Fruit fly (Drosophila melanogaster) whole organism, embryonic: Measurements from ENCODE around the gene Nf-YA.

Source experiments
- Bdp1 ChIP-seq: fragments of 200-800 bp; sonication (Bioruptor generic); optimal IDR thresholded peaks from 3 replicates; lab custom pipeline; 2016; ENCODE audit warnings: missing biosample characterization, missing genetic modification characterization
- Blimp-1 ChIP-seq: fragments of 200-800 bp; sonication (Bioruptor generic); optimal IDR thresholded peaks from 3 replicates; lab custom pipeline; 2018; ENCODE audit warnings: missing biosample characterization, missing genetic modification characterization, mild to moderate bottlenecking, moderate library complexity, missing genetic modification reagents
- Bteb2 ChIP-seq: fragments of 200-800 bp; sonication (Bioruptor generic); optimal IDR thresholded peaks from 2 replicates; lab custom pipeline; 2016; ENCODE audit warnings: missing biosample characterization, missing genetic modification characterization
- CG10209 ChIP-seq: fragments of 200-800 bp; sonication (Bioruptor generic); optimal IDR thresholded peaks from 3 replicates; lab custom pipeline; 2017; ENCODE audit warnings: missing biosample characterization, mild to moderate bottlenecking, missing genetic modification characterization, missing genetic modification reagents
- CG15479 ChIP-seq: fragments of 200-800 bp; sonication (Bioruptor generic); optimal IDR thresholded peaks from 3 replicates; lab custom pipeline; 2019; ENCODE audit warnings: missing biosample characterization, mild to moderate bottlenecking, missing genetic modification characterization, moderate library complexity
- CG15601 ChIP-seq: fragments of 200-800 bp; sonication (Bioruptor generic); optimal IDR thresholded peaks from 3 replicates; lab custom pipeline; 2019; ENCODE audit warnings: missing biosample characterization, mild to moderate bottlenecking, missing genetic modification characterization, moderate library complexity
- CG15696 ChIP-seq: fragments of 200-800 bp; sonication (Bioruptor generic); optimal IDR thresholded peaks from 2 replicates; lab custom pipeline; 2019; ENCODE audit warnings: missing biosample characterization, mild to moderate bottlenecking, missing genetic modification characterization, moderate library complexity
- CG16815 ChIP-seq: fragments of 200-800 bp; sonication (Bioruptor generic); optimal IDR thresholded peaks from 3 replicates; lab custom pipeline; 2017; ENCODE audit warnings: missing biosample characterization, mild to moderate bottlenecking, missing genetic modification characterization
- CG17186 ChIP-seq: fragments of 200-800 bp; sonication (Bioruptor generic); optimal IDR thresholded peaks from 3 replicates; lab custom pipeline; 2017; ENCODE audit warnings: missing biosample characterization, missing genetic modification reagents, missing genetic modification characterization
- CG17359 ChIP-seq: fragments of 200-800 bp; sonication (Bioruptor generic); optimal IDR thresholded peaks from 3 replicates; lab custom pipeline; 2018; ENCODE audit warnings: missing biosample characterization, mild to moderate bottlenecking, missing genetic modification characterization, moderate library complexity
- CG17829 ChIP-seq: fragments of 200-800 bp; optimal IDR thresholded peaks from 2 replicates; lab custom pipeline; 2019; ENCODE audit warnings: missing biosample characterization, mild to moderate bottlenecking, missing genetic modification characterization, moderate library complexity
- CG33213 ChIP-seq: fragments of 200-800 bp; sonication (Bioruptor generic); optimal IDR thresholded peaks from 3 replicates; lab custom pipeline; 2016; ENCODE audit warnings: missing biosample characterization, missing genetic modification characterization
- CG3726 ChIP-seq: fragments of 200-800 bp; sonication (Bioruptor generic); IDR thresholded peaks from 3 replicates; pipeline ENCODE4, ENCODE4 v1.3.6; 2022; ENCODE audit warnings: missing biosample characterization, missing genetic modification characterization
- CG3995 ChIP-seq: fragments of 200-800 bp; sonication (Bioruptor generic); optimal IDR thresholded peaks from 3 replicates; lab custom pipeline; 2016; ENCODE audit warnings: missing biosample characterization, missing genetic modification characterization
- CG4730 ChIP-seq: fragments of 200-800 bp; sonication (Bioruptor generic); IDR thresholded peaks from 2 replicates; pipeline ENCODE4 v1.3.6; 2022; ENCODE audit warnings: missing biosample characterization, missing genetic modification characterization
- CG6689 ChIP-seq: fragments of 200-800 bp; sonication (Bioruptor generic); IDR thresholded peaks from 2 replicates; pipeline ENCODE4 v1.3.6; 2022; ENCODE audit warnings: missing biosample characterization, missing genetic modification characterization
- CG8089 ChIP-seq: fragments of 200-800 bp; sonication (Bioruptor generic); optimal IDR thresholded peaks from 3 replicates; lab custom pipeline; 2016; ENCODE audit warnings: missing biosample characterization, missing genetic modification characterization
- CG9797 ChIP-seq: fragments of 200-800 bp; sonication (Bioruptor generic); optimal IDR thresholded peaks from 3 replicates; lab custom pipeline; 2018; ENCODE audit warnings: missing biosample characterization, mild to moderate bottlenecking, missing genetic modification characterization
- CoRest ChIP-seq: fragments of 200-800 bp; sonication (Bioruptor generic); optimal IDR thresholded peaks from 3 replicates; lab custom pipeline; 2018; ENCODE audit warnings: missing biosample characterization, mild to moderate bottlenecking, missing genetic modification characterization, moderate library complexity
- D ChIP-seq, 2 experiments: fragments of 200-800 bp in 1 of 2; fragments of >200 bp in 1 of 2; sonication (Bioruptor generic) in 1 of 2; optimal IDR thresholded peaks; 2 replicates in 1 of 2; 3 replicates in 1 of 2; lab custom pipeline; 2017; ENCODE audit warnings: mild to moderate bottlenecking in 1 of 2, missing biosample characterization in 1 of 2, missing genetic modification characterization in 1 of 2, missing genetic modification reagents in 1 of 2
- Dip2 ChIP-seq: fragments of 200-800 bp; sonication (Bioruptor generic); IDR thresholded peaks from 2 replicates; pipeline ENCODE4 v1.3.6; 2022; ENCODE audit warnings: missing biosample characterization, missing genetic modification characterization
- Dll ChIP-seq: fragments of 200-800 bp; sonication (Bioruptor generic); IDR thresholded peaks from 4 replicates; pipeline ENCODE4 v1.3.6; 2022; ENCODE audit warnings: missing biosample characterization, missing genetic modification characterization; ENCODE audit not compliant: partially characterized antibody
- Elba2 ChIP-seq: fragments of 200-800 bp; sonication (Bioruptor generic); optimal IDR thresholded peaks from 3 replicates; lab custom pipeline; 2016; ENCODE audit warnings: missing biosample characterization, missing genetic modification characterization
- Ets97D ChIP-seq: fragments of 200-800 bp; sonication (Bioruptor generic); optimal IDR thresholded peaks from 3 replicates; lab custom pipeline; 2016; ENCODE audit warnings: missing biosample characterization, missing genetic modification characterization
- Gsc ChIP-seq: fragments of 200-800 bp; sonication (Bioruptor generic); IDR thresholded peaks from 2 replicates; pipeline ENCODE4 v1.3.6; 2022; ENCODE audit warnings: missing biosample characterization, missing genetic modification characterization
- H15 ChIP-seq: fragments of 200-800 bp; sonication (Bioruptor generic); IDR thresholded peaks from 3 replicates; pipeline ENCODE4 v1.3.6; 2022; ENCODE audit warnings: missing biosample characterization, missing genetic modification characterization
- HHEX ChIP-seq: fragments of 200-800 bp; sonication (Bioruptor generic); optimal IDR thresholded peaks from 3 replicates; lab custom pipeline; 2017; ENCODE audit warnings: missing biosample characterization, mild to moderate bottlenecking, missing genetic modification characterization, missing genetic modification reagents
- HLH3B ChIP-seq: fragments of 200-800 bp; sonication (Bioruptor generic); IDR thresholded peaks from 2 replicates; pipeline ENCODE4 v1.3.6; 2022; ENCODE audit warnings: missing biosample characterization, missing genetic modification characterization
- HmgZ ChIP-seq: fragments of 200-800 bp; sonication (Bioruptor generic); optimal IDR thresholded peaks from 2 replicates; lab custom pipeline; 2018; ENCODE audit warnings: missing biosample characterization, mild to moderate bottlenecking, missing genetic modification characterization
- MESR4 ChIP-seq: fragments of 200-800 bp; sonication (Bioruptor generic); optimal IDR thresholded peaks from 2 replicates; lab custom pipeline; 2018; ENCODE audit warnings: missing biosample characterization, mild to moderate bottlenecking, missing genetic modification characterization, moderate library complexity
- Sin3A ChIP-seq: fragments of >200 bp; optimal IDR thresholded peaks from 2 replicates; lab custom pipeline; 2018
- Xrp1 ChIP-seq: fragments of 200-800 bp; sonication (Bioruptor generic); IDR thresholded peaks from 2 replicates; pipeline ENCODE4 v1.3.6; 2022; ENCODE audit warnings: missing biosample characterization, missing genetic modification characterization
- amos ChIP-seq: fragments of 200-800 bp; sonication (Bioruptor generic); IDR thresholded peaks from 2 replicates; pipeline ENCODE4 v1.3.6; 2022; ENCODE audit warnings: missing biosample characterization, missing genetic modification characterization; ENCODE audit not compliant: partially characterized antibody
- br ChIP-seq: fragments of >200 bp; optimal IDR thresholded peaks from 2 replicates; lab custom pipeline; 2017
- da ChIP-seq: fragments of 200-800 bp; sonication (Bioruptor generic); optimal IDR thresholded peaks from 2 replicates; lab custom pipeline; 2016; ENCODE audit warnings: missing biosample characterization, missing genetic modification characterization
- eve ChIP-seq, 2 experiments: fragments of >200 bp; optimal IDR thresholded peaks; 2 replicates each; lab custom pipeline; 2017; ENCODE audit warnings: missing biosample characterization in 2 of 2, missing genetic modification characterization in 2 of 2
- gfzf ChIP-seq: fragments of 200-800 bp; sonication (Bioruptor generic); optimal IDR thresholded peaks from 2 replicates; lab custom pipeline; 2016; ENCODE audit warnings: missing biosample characterization, mild to moderate bottlenecking, missing genetic modification characterization, moderate library complexity
- hbn ChIP-seq: fragments of 200-800 bp; sonication (Bioruptor generic); IDR thresholded peaks from 2 replicates; pipeline ENCODE4 v1.3.6; 2022; ENCODE audit warnings: missing biosample characterization, missing genetic modification characterization; ENCODE audit not compliant: partially characterized antibody
- ken ChIP-seq: fragments of 200-800 bp; sonication (Bioruptor generic); IDR thresholded peaks from 3 replicates; pipeline ENCODE4 v1.3.6; 2022; ENCODE audit warnings: missing biosample characterization, missing genetic modification characterization
- lab ChIP-seq: fragments of 200-800 bp; sonication (Bioruptor generic); optimal IDR thresholded peaks from 3 replicates; lab custom pipeline; 2017; ENCODE audit warnings: missing biosample characterization, missing genetic modification characterization, mild to moderate bottlenecking, moderate library complexity, missing genetic modification reagents
- lilli ChIP-seq: fragments of 200-800 bp; sonication (Bioruptor generic); optimal IDR thresholded peaks from 3 replicates; lab custom pipeline; 2016; ENCODE audit warnings: missing biosample characterization, missing genetic modification characterization
- mld ChIP-seq: fragments of 200-800 bp; sonication (Bioruptor generic); IDR thresholded peaks from 3 replicates; pipeline ENCODE4 v1.3.6; 2022; ENCODE audit warnings: missing biosample characterization, missing genetic modification characterization; ENCODE audit not compliant: partially characterized antibody
- org-1 ChIP-seq: fragments of 200-800 bp; sonication (Bioruptor generic); optimal IDR thresholded peaks from 2 replicates; lab custom pipeline; 2017; ENCODE audit warnings: missing biosample characterization, missing genetic modification characterization
- rib ChIP-seq: fragments of 200-800 bp; sonication (Bioruptor generic); IDR thresholded peaks from 2 replicates; pipeline ENCODE4 v1.3.6; 2022; ENCODE audit warnings: missing biosample characterization, missing genetic modification characterization
- sens-2 ChIP-seq: fragments of 200-800 bp; sonication (Bioruptor generic); IDR thresholded peaks from 2 replicates; pipeline ENCODE4 v1.3.6; 2022; ENCODE audit warnings: missing biosample characterization, missing genetic modification characterization
- sima ChIP-seq: fragments of 200-800 bp; sonication (Bioruptor generic); optimal IDR thresholded peaks from 2 replicates; lab custom pipeline; 2016; ENCODE audit warnings: missing biosample characterization, missing genetic modification characterization
- slou ChIP-seq: fragments of 200-800 bp; sonication (Bioruptor generic); optimal IDR thresholded peaks from 3 replicates; lab custom pipeline; 2016; ENCODE audit warnings: missing biosample characterization, missing genetic modification characterization
- tio ChIP-seq: fragments of 200-800 bp; sonication (Bioruptor generic); optimal IDR thresholded peaks from 2 replicates; lab custom pipeline; 2017; ENCODE audit warnings: missing biosample characterization, missing genetic modification characterization, inconsistent platforms
- tll ChIP-seq, 2 experiments: fragments of 200-800 bp in 1 of 2; fragments of >200 bp in 1 of 2; sonication (Bioruptor generic) in 1 of 2; optimal IDR thresholded peaks; 2 replicates each; lab custom pipeline; 2017 to 2019; ENCODE audit warnings: missing biosample characterization in 2 of 2, missing genetic modification characterization in 2 of 2, mild to moderate bottlenecking in 1 of 2, moderate library complexity in 1 of 2
- tx ChIP-seq: fragments of 200-800 bp; sonication (Bioruptor generic); optimal IDR thresholded peaks from 2 replicates; lab custom pipeline; 2016; ENCODE audit warnings: missing biosample characterization, missing genetic modification characterization

Gene Nf-YA

DNA sequence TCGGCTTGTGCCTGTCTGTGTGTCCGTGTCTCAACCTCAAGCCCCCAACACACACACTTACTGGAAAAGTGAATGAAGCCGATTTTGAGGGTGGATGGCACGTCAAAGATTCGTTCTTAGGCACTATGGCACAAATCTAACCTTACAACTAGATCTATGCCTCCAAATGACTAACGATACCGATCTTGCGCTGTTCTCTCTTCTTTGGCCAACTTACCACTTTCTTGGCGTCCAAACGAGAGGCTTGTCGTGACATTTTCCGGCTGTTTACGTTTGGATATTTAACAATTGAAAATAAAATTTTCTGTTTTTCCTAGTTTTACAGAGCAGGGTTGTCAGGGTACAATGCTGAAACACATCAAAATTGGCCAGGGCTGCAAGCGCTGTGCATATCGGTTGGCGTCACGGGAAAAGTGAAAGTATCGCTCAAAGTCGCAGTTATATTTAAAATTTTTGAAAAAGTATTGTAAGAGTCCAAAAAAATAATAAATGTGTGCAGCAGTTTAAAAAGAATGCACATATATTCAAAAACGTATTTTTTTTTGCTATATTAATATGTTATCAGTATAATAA is at the start of gene Nf-YA, which contains the start of gene Bet3 (continued):
- TF ChIP-seq H15 (GFP tag; lab: Robert Waterston, UW) (peak; percentile 12; the same call in 1 of the 3 replicates), amos (GFP tag; lab: Robert Waterston, UW) (peak; percentile 91), Gsc (GFP tag; lab: Robert Waterston, UW) (no peak), CG3726 (no peak), gfzf (GFP tag; lab: Kevin White, UChicago) (peak; percentile 54), CG17359 (tag; lab: Kevin White, UChicago) (peak; percentile 9), MESR4 (GFP tag; lab: Kevin White, UChicago) (peak; percentile 92), CG15479 (GFP tag; lab: Kevin White, UChicago) (no peak), CG10209 (GFP tag; lab: Kevin White, UChicago) (peak; percentile 36), HHEX (GFP tag; lab: Kevin White, UChicago) (peak; percentile 12), Bteb2 (GFP tag; lab: Kevin White, UChicago) (no peak), br (lab: Kevin White, UChicago) (no peak), mld (GFP tag; lab: Robert Waterston, UW) (peak; percentile 62; the same call in 1 of the 3 replicates), Elba2 (peak; percentile 7), lilli (GFP tag; lab: Kevin White, UChicago) (peak; percentile 70), CG9797 (GFP tag; lab: Kevin White, UChicago) (peak; percentile 53), Ets97D (GFP tag; lab: Kevin White, UChicago) (peak; percentile 55), tio (GFP tag; lab: Kevin White, UChicago) (no peak), Sin3A (lab: Kevin White, UChicago) (peak; percentile 38), Blimp-1 (peak; percentile 99), Xrp1 (peak; percentile 37; the same call in 1 of the 2 replicates), da (peak; percentile 0), sens-2 (GFP tag; lab: Robert Waterston, UW) (no peak), org-1 (no peak), CG33213 (GFP tag; lab: Kevin White, UChicago) (peak; percentile 27), tll (GFP tag; optimal IDR thresholded peaks at IDR 0.05; lab: Kevin White, UChicago) (no peak), CG6689 (GFP tag; lab: Robert Waterston, UW) (no peak), CG8089 (GFP tag; lab: Kevin White, UChicago) (peak; percentile 3), eve (GFP tag; optimal IDR thresholded peaks at IDR 0.05; lab: Kevin White, UChicago) (no peak), ken (peak; percentile 70), HmgZ (peak; percentile 58), sima (GFP tag; lab: Kevin White, UChicago) (no peak), slou (GFP tag; lab: Kevin White, UChicago) (peak; percentile 41), CoRest (tag; lab: Kevin White, UChicago) (peak; percentile 61), Dll (peak; percentile 90), CG17186 (GFP tag; lab: Kevin White, UChicago) (peak; percentile 31), HLH3B (no peak; the same call in 1 of the 2 replicates), CG15696 (tag; lab: Kevin White, UChicago) (peak; percentile 55), CG3995 (GFP tag; lab: Kevin White, UChicago) (peak; percentile 96), CG4730 (GFP tag; lab: Robert Waterston, UW) (0 out of 2 replicates have a peak, but pooled peaks have one; percentile 19), tx (GFP tag; lab: Kevin White, UChicago) (peak; percentile 26), CG15601 (tag; lab: Kevin White, UChicago) (peak; percentile 10), Dip2 (no peak), hbn (peak; percentile 87), D (optimal IDR thresholded peaks at IDR 0.05; lab: Kevin White, UChicago) (no peak), D (GFP tag; optimal IDR thresholded peaks at IDR 0.05; lab: Kevin White, UChicago) (no peak), lab (GFP tag; lab: Kevin White, UChicago) (peak; percentile 32), rib (peak; percentile 35; the same call in 1 of the 2 replicates), Bdp1 (GFP tag; lab: Kevin White, UChicago) (peak; percentile 0), CG17829 (tag; lab: Kevin White, UChicago) (peak; percentile 52), CG16815 (GFP tag; lab: Kevin White, UChicago) (no peak)
